Fruit fly (Drosophila melanogaster) whole organism, embryonic: ENCODE results near the gene CG7991.

Experiments used
- Ada2b ChIP-seq: fragments of 200-800 bp; sonication (Bioruptor generic); IDR thresholded peaks from 2 replicates; pipeline ENCODE4 v1.3.6; 2022; ENCODE audit warnings: missing biosample characterization, missing genetic modification characterization
- Adf1 ChIP-seq: fragments of 200-800 bp; sonication (Bioruptor generic); IDR thresholded peaks from 2 replicates; pipeline ENCODE4 v1.3.6; 2022; ENCODE audit warnings: missing biosample characterization, missing genetic modification characterization
- Aef1 ChIP-seq: fragments of 200-800 bp; sonication (Bioruptor generic); IDR thresholded peaks from 3 replicates; pipeline ENCODE4 v1.3.6; 2022; ENCODE audit warnings: missing biosample characterization, missing genetic modification characterization
- Atf6 ChIP-seq: fragments of 200-800 bp; sonication (Bioruptor generic); IDR thresholded peaks from 2 replicates; pipeline ENCODE4 v1.3.6; 2022; ENCODE audit warnings: missing biosample characterization, missing genetic modification characterization
- B-H1 ChIP-seq: fragments of 200-800 bp; sonication (Bioruptor generic); IDR thresholded peaks from 3 replicates; pipeline ENCODE4 v1.3.6; 2022; ENCODE audit warnings: missing biosample characterization, missing genetic modification characterization
- CG1024 ChIP-seq: fragments of 200-800 bp; sonication (Bioruptor generic); IDR thresholded peaks from 2 replicates; pipeline ENCODE4 v1.3.6; 2022; ENCODE audit warnings: missing biosample characterization, missing genetic modification characterization
- CG10654 ChIP-seq: fragments of 200-800 bp; sonication (Bioruptor generic); optimal IDR thresholded peaks from 2 replicates; lab custom pipeline; 2016; ENCODE audit warnings: missing biosample characterization, missing genetic modification characterization
- CG11398 ChIP-seq: fragments of 200-800 bp; sonication (Bioruptor generic); optimal IDR thresholded peaks from 2 replicates; lab custom pipeline; 2016; ENCODE audit warnings: missing biosample characterization, missing genetic modification characterization
- CG17359 ChIP-seq: fragments of 200-800 bp; sonication (Bioruptor generic); optimal IDR thresholded peaks from 3 replicates; lab custom pipeline; 2018; ENCODE audit warnings: missing biosample characterization, mild to moderate bottlenecking, missing genetic modification characterization, moderate library complexity
- CG2678 ChIP-seq: fragments of 200-800 bp; sonication (Bioruptor generic); optimal IDR thresholded peaks from 3 replicates; lab custom pipeline; 2019; ENCODE audit warnings: missing biosample characterization, mild to moderate bottlenecking, missing genetic modification characterization, moderate library complexity
- CG30020 ChIP-seq: fragments of 200-800 bp; optimal IDR thresholded peaks from 2 replicates; lab custom pipeline; 2019; ENCODE audit warnings: missing biosample characterization, mild to moderate bottlenecking, missing genetic modification characterization, moderate library complexity
- CG6175 ChIP-seq: fragments of 200-800 bp; sonication (Bioruptor generic); IDR thresholded peaks from 3 replicates; pipeline ENCODE4 v1.3.6; 2022; ENCODE audit warnings: missing biosample characterization, missing genetic modification characterization
- CG7271 ChIP-seq: fragments of 200-800 bp; sonication (Bioruptor generic); optimal IDR thresholded peaks from 2 replicates; lab custom pipeline; 2018; ENCODE audit warnings: missing biosample characterization, mild to moderate bottlenecking, missing genetic modification characterization, moderate library complexity
- CG8924 ChIP-seq: fragments of 200-800 bp; optimal IDR thresholded peaks from 3 replicates; lab custom pipeline; 2019; ENCODE audit warnings: missing biosample characterization, mild to moderate bottlenecking, missing genetic modification characterization, moderate library complexity
- Chrac-16 ChIP-seq: fragments of 200-800 bp; sonication (Bioruptor generic); optimal IDR thresholded peaks from 3 replicates; lab custom pipeline; 2016; ENCODE audit warnings: missing biosample characterization, missing genetic modification characterization
- Dbx ChIP-seq: fragments of 200-800 bp; sonication (Bioruptor generic); IDR thresholded peaks from 3 replicates; pipeline ENCODE4 v1.3.6; 2022; ENCODE audit warnings: missing biosample characterization, missing genetic modification characterization
- Dek ChIP-seq: fragments of 200-800 bp; sonication (Bioruptor generic); optimal IDR thresholded peaks from 3 replicates; lab custom pipeline; 2019; ENCODE audit warnings: missing biosample characterization, mild to moderate bottlenecking, missing genetic modification characterization, moderate library complexity
- Hr51 ChIP-seq, 2 experiments: fragments of 200-800 bp; sonication (Bioruptor generic); optimal IDR thresholded peaks; 2 replicates in 1 of 2; 3 replicates in 1 of 2; lab custom pipeline; 2016 to 2018; ENCODE audit warnings: missing biosample characterization in 2 of 2, missing genetic modification characterization in 2 of 2, mild to moderate bottlenecking in 1 of 2, moderate library complexity in 1 of 2
- MBD-R2 ChIP-seq: fragments of 200-800 bp; sonication (Bioruptor generic); IDR thresholded peaks from 2 replicates; pipeline ENCODE4 v1.3.6; 2022; ENCODE audit warnings: missing biosample characterization, missing genetic modification characterization
- Max ChIP-seq: fragments of 200-800 bp; sonication (Bioruptor generic); optimal IDR thresholded peaks from 2 replicates; lab custom pipeline; 2016; ENCODE audit warnings: missing biosample characterization, mild to moderate bottlenecking, missing genetic modification characterization
- Neu2 ChIP-seq: fragments of 200-800 bp; sonication (Bioruptor generic); optimal IDR thresholded peaks from 3 replicates; lab custom pipeline; 2016; ENCODE audit warnings: missing biosample characterization, missing genetic modification characterization, borderline replicate concordance
- Nf-YA ChIP-seq: fragments of 200-800 bp; sonication (Bioruptor generic); IDR thresholded peaks from 2 replicates; pipeline ENCODE4 v1.3.6; 2022; ENCODE audit warnings: missing biosample characterization, missing genetic modification characterization
- Poxn ChIP-seq: fragments of 200-800 bp; sonication (Bioruptor generic); IDR thresholded peaks from 2 replicates; pipeline ENCODE4 v1.3.6; 2022; ENCODE audit warnings: missing biosample characterization, missing genetic modification characterization
- Ptx1 ChIP-seq: fragments of 200-800 bp; sonication (Bioruptor generic); IDR thresholded peaks from 2 replicates; pipeline ENCODE4 v1.3.6; 2022; ENCODE audit warnings: missing biosample characterization, missing genetic modification characterization
- Scr ChIP-seq: fragments of 200-800 bp; sonication (Bioruptor generic); IDR thresholded peaks from 2 replicates; pipeline ENCODE4 v1.3.6; 2022; ENCODE audit warnings: missing biosample characterization, missing genetic modification characterization; ENCODE audit not compliant: partially characterized antibody
- Side ChIP-seq: fragments of 200-800 bp; sonication (Bioruptor generic); optimal IDR thresholded peaks from 2 replicates; lab custom pipeline; 2016; ENCODE audit warnings: missing biosample characterization, missing genetic modification characterization
- Ssrp ChIP-seq: fragments of 200-800 bp; sonication (Bioruptor generic); optimal IDR thresholded peaks from 2 replicates; lab custom pipeline; 2018; ENCODE audit warnings: missing biosample characterization, mild to moderate bottlenecking, missing genetic modification characterization, moderate library complexity
- Xbp1 ChIP-seq: fragments of 200-800 bp; sonication (Bioruptor generic); optimal IDR thresholded peaks from 3 replicates; lab custom pipeline; 2016; ENCODE audit warnings: missing biosample characterization, mild to moderate bottlenecking, missing genetic modification characterization
- YL-1 ChIP-seq: fragments of 200-800 bp; sonication (Bioruptor generic); optimal IDR thresholded peaks from 3 replicates; lab custom pipeline; 2017; ENCODE audit warnings: missing biosample characterization, mild to moderate bottlenecking, missing genetic modification characterization
- abd-A ChIP-seq: fragments of 200-800 bp; sonication (Bioruptor generic); optimal IDR thresholded peaks from 3 replicates; lab custom pipeline; 2019; ENCODE audit warnings: missing biosample characterization, mild to moderate bottlenecking, missing genetic modification characterization, moderate library complexity
- ara ChIP-seq: fragments of 200-800 bp; sonication (Bioruptor generic); IDR thresholded peaks from 2 replicates; pipeline ENCODE4 v1.3.6; 2022; ENCODE audit warnings: missing biosample characterization, missing genetic modification characterization
- chm ChIP-seq: fragments of 200-800 bp; sonication (Bioruptor generic); IDR thresholded peaks from 2 replicates; pipeline ENCODE4 v1.3.6; 2022; ENCODE audit warnings: missing biosample characterization, missing genetic modification characterization
- crol ChIP-seq: fragments of 200-800 bp; sonication (Bioruptor generic); IDR thresholded peaks from 2 replicates; pipeline ENCODE4 v1.3.6; 2022; ENCODE audit warnings: missing biosample characterization, missing genetic modification characterization
- esg ChIP-seq: fragments of 200-800 bp; sonication (Bioruptor generic); conservative IDR thresholded peaks from 2 replicates; pipeline ENCODE4 v1.3.6; 2022; ENCODE audit warnings: missing biosample characterization, missing genetic modification characterization
- eyg ChIP-seq: fragments of 200-800 bp; sonication (Bioruptor generic); optimal IDR thresholded peaks from 3 replicates; lab custom pipeline; 2016; ENCODE audit warnings: missing biosample characterization, missing genetic modification characterization
- fu2 ChIP-seq: fragments of 200-800 bp; sonication (Bioruptor generic); optimal IDR thresholded peaks from 2 replicates; lab custom pipeline; 2016; ENCODE audit warnings: missing biosample characterization, missing genetic modification characterization
- gem ChIP-seq: fragments of 200-800 bp; sonication (Bioruptor generic); optimal IDR thresholded peaks from 2 replicates; lab custom pipeline; 2019; ENCODE audit warnings: missing biosample characterization, mild to moderate bottlenecking, missing genetic modification characterization, moderate library complexity
- jumu ChIP-seq: fragments of 200-800 bp; sonication (Bioruptor generic); optimal IDR thresholded peaks from 3 replicates; lab custom pipeline; 2016; ENCODE audit warnings: missing biosample characterization, missing genetic modification characterization
- onecut ChIP-seq: fragments of 200-800 bp; sonication (Bioruptor generic); IDR thresholded peaks from 2 replicates; pipeline ENCODE4 v1.3.6; 2022; ENCODE audit warnings: missing biosample characterization, missing genetic modification characterization
- pan ChIP-seq, 4 experiments: fragments of >200 bp in 3 of 4; fragments of 200-800 bp in 1 of 4; sonication (Bioruptor generic) in 1 of 4; optimal IDR thresholded peaks in 3 of 4; IDR thresholded peaks in 1 of 4; 2 replicates each; pipeline versions ENCODE4 v1.3.6 to Lab custom; 2017 to 2022; ENCODE audit warnings: missing biosample characterization in 2 of 4, missing genetic modification characterization in 2 of 4, mixed read lengths in 1 of 4
- run ChIP-seq: fragments of 200-800 bp; sonication (Bioruptor generic); optimal IDR thresholded peaks from 3 replicates; lab custom pipeline; 2018; ENCODE audit warnings: missing biosample characterization, mild to moderate bottlenecking, missing genetic modification characterization
- schlank ChIP-seq: fragments of 200-800 bp; sonication (Bioruptor generic); optimal IDR thresholded peaks from 2 replicates; lab custom pipeline; 2018; ENCODE audit warnings: missing biosample characterization, mild to moderate bottlenecking, missing genetic modification characterization
- sr ChIP-seq: fragments of 200-800 bp; sonication (Bioruptor generic); IDR thresholded peaks from 3 replicates; pipeline ENCODE4 v1.3.6; 2022; ENCODE audit warnings: missing biosample characterization, missing genetic modification characterization
- ssp ChIP-seq: fragments of 200-800 bp; sonication (Bioruptor generic); IDR thresholded peaks from 2 replicates; pipeline ENCODE4 v1.3.6; 2022; ENCODE audit warnings: missing biosample characterization, missing genetic modification characterization
- tap ChIP-seq: fragments of 200-800 bp; optimal IDR thresholded peaks from 3 replicates; lab custom pipeline; 2019; ENCODE audit warnings: missing biosample characterization, mild to moderate bottlenecking, missing genetic modification characterization, moderate library complexity
- tgo ChIP-seq: fragments of 200-800 bp; sonication (Bioruptor generic); IDR thresholded peaks from 3 replicates; pipeline ENCODE4 v1.3.6; 2022; ENCODE audit warnings: missing biosample characterization, missing genetic modification characterization
- ttk ChIP-seq: fragments of 200-800 bp; sonication (Bioruptor generic); IDR thresholded peaks from 2 replicates; pipeline ENCODE4 v2.1.2; 2022; ENCODE audit warnings: missing biosample characterization, missing genetic modification characterization
- tup ChIP-seq: fragments of 200-800 bp; sonication (Bioruptor generic); optimal IDR thresholded peaks from 2 replicates; lab custom pipeline; 2016; ENCODE audit warnings: missing biosample characterization, mild to moderate bottlenecking, missing genetic modification characterization, moderate library complexity
- vfl ChIP-seq: fragments of 200-800 bp; sonication (Bioruptor generic); optimal IDR thresholded peaks from 2 replicates; lab custom pipeline; 2016; ENCODE audit warnings: missing biosample characterization, missing genetic modification characterization
- wdn ChIP-seq: fragments of 200-800 bp; sonication (Bioruptor generic); IDR thresholded peaks from 2 replicates; pipeline ENCODE4 v1.3.6; 2022; ENCODE audit warnings: missing biosample characterization, missing genetic modification characterization

Gene CG7991

dm6 chr3L:1644920-1645567, 29.5 kb upstream of the CG7991 start, which contains the start of the genes alphaCOP and CG13919 (continued):
- peak; percentile 96 for TF ChIP-seq ttk
- no peak for TF ChIP-seq Scr (GFP tag; lab: Robert Waterston, UW)
- TF ChIP-seq CG7271 (tag; lab: Kevin White, UChicago), result peak; percentile 92
- peak; percentile 81 for TF ChIP-seq Nf-YA (GFP tag; lab: Robert Waterston, UW)
- peak; percentile 65 for TF ChIP-seq crol (GFP tag; lab: Robert Waterston, UW)
- TF ChIP-seq schlank (tag; lab: Kevin White, UChicago), result peak; percentile 88
- peak; percentile 77 for TF ChIP-seq CG1024 (GFP tag; lab: Robert Waterston, UW)
- peak; percentile 85 for TF ChIP-seq Adf1
- TF ChIP-seq Max, result peak; percentile 93
- peak; percentile 94 for TF ChIP-seq vfl (GFP tag; lab: Kevin White, UChicago)
- peak; percentile 88 for TF ChIP-seq tup (GFP tag; lab: Kevin White, UChicago)
- TF ChIP-seq B-H1 (GFP tag; lab: Robert Waterston, UW), result peak; percentile 97
- peak; percentile 97 for TF ChIP-seq CG8924 (tag; lab: Kevin White, UChicago)
- TF ChIP-seq Ssrp (tag; lab: Kevin White, UChicago), result peak; percentile 96
- peak; percentile 93 to 97 for TF ChIP-seq Hr51 (GFP tag; optimal IDR thresholded peaks at IDR 0.05; lab: Kevin White, UChicago)
- peak; percentile 98 for TF ChIP-seq Atf6 (GFP tag; lab: Robert Waterston, UW)
- TF ChIP-seq YL-1 (GFP tag; lab: Kevin White, UChicago), result peak; percentile 98
- peak; percentile 81 for TF ChIP-seq CG11398 (GFP tag; lab: Kevin White, UChicago)
- peak; percentile 97 for TF ChIP-seq tgo (GFP tag; lab: Robert Waterston, UW)
- TF ChIP-seq ssp (GFP tag; lab: Robert Waterston, UW), result peak; percentile 92
- TF ChIP-seq wdn (GFP tag; lab: Robert Waterston, UW), result peak; percentile 96
- TF ChIP-seq CG17359, result peak; percentile 95
- peak; percentile 85 for TF ChIP-seq jumu (GFP tag; lab: Kevin White, UChicago)
- TF ChIP-seq Neu2 (GFP tag; lab: Kevin White, UChicago), result peak; percentile 57
- TF ChIP-seq Ada2b (GFP tag; lab: Robert Waterston, UW), result peak; percentile 89
- TF ChIP-seq CG30020, result peak; percentile 86
- peak; percentile 67 for TF ChIP-seq Side
- TF ChIP-seq eyg (GFP tag; lab: Kevin White, UChicago), result peak; percentile 83
- TF ChIP-seq pan (optimal IDR thresholded peaks at IDR 0.05; lab: Kevin White, UChicago), result no peak
- TF ChIP-seq pan (GFP tag; optimal IDR thresholded peaks at IDR 0.05 in 1 of 2, IDR thresholded peaks at IDR 0.05 in 1 of 2), result peak in 1 of 2 experiments; percentile 97
- TF ChIP-seq CG10654 (GFP tag; lab: Kevin White, UChicago), result peak; percentile 89
- TF ChIP-seq run, result peak; percentile 90
- peak; percentile 98 for TF ChIP-seq esg (GFP tag; lab: Robert Waterston, UW)
- peak; percentile 98 for TF ChIP-seq Chrac-16 (GFP tag; lab: Kevin White, UChicago)
- peak; percentile 93 for TF ChIP-seq Dbx (GFP tag; lab: Robert Waterston, UW)
- TF ChIP-seq CG2678, result peak; percentile 97
- peak; percentile 96 for TF ChIP-seq Dek (tag; lab: Kevin White, UChicago)
- TF ChIP-seq chm (GFP tag; lab: Robert Waterston, UW), result peak; percentile 98
- peak; percentile 92 for TF ChIP-seq tap (tag; lab: Kevin White, UChicago)
- TF ChIP-seq Ptx1 (GFP tag; lab: Robert Waterston, UW), result peak; percentile 99
- peak; percentile 98 for TF ChIP-seq gem (tag; lab: Kevin White, UChicago)
- peak; percentile 56; the same call in 2 of the 3 replicates for TF ChIP-seq sr (GFP tag; lab: Robert Waterston, UW)
- peak; percentile 99 for TF ChIP-seq Xbp1 (GFP tag; lab: Kevin White, UChicago)
- TF ChIP-seq ara (GFP tag; lab: Robert Waterston, UW), result peak; percentile 96
- TF ChIP-seq onecut (GFP tag; lab: Robert Waterston, UW), result peak; percentile 82; the same call in 1 of the 2 replicates
- TF ChIP-seq Aef1 (GFP tag; lab: Robert Waterston, UW), result peak; percentile 97
- TF ChIP-seq CG6175 (GFP tag; lab: Robert Waterston, UW), result peak; percentile 83
- peak; percentile 84 for TF ChIP-seq fu2 (GFP tag; lab: Kevin White, UChicago)
- TF ChIP-seq Poxn, result peak; percentile 92
- TF ChIP-seq MBD-R2, result peak; percentile 99
- no peak for TF ChIP-seq abd-A (tag; lab: Kevin White, UChicago)
